Worm (Caenorhabditis elegans) whole organism, L3 larva: ENCODE measurements around the gene agt-1.

Experiments used
- ama-1 ChIP-seq: fragments of 150-350 bp; optimal IDR thresholded peaks from 2 replicates; lab custom pipeline; 2018
- ceh-28 ChIP-seq: fragments of 150-350 bp; optimal IDR thresholded peaks from 2 replicates; lab custom pipeline; 2014; ENCODE audit warnings: missing biosample characterization, missing genetic modification reagents, missing genetic modification characterization
- ceh-82 ChIP-seq: fragments of 150-350 bp; optimal IDR thresholded peaks from 2 replicates; lab custom pipeline; 2014; ENCODE audit warnings: missing biosample characterization, missing genetic modification characterization
- ceh-9 ChIP-seq: sonication (generic microtip); optimal IDR thresholded peaks from 2 replicates; lab custom pipeline; 2018; ENCODE audit warnings: missing biosample characterization, missing genetic modification characterization
- daf-12 ChIP-seq: fragments of 150-350 bp; optimal IDR thresholded peaks from 2 replicates; lab custom pipeline; 2014; ENCODE audit warnings: missing biosample characterization, missing genetic modification reagents, missing genetic modification characterization
- elt-1 ChIP-seq: fragments of 150-350 bp; optimal IDR thresholded peaks from 2 replicates; lab custom pipeline; 2014; ENCODE audit warnings: missing biosample characterization, missing genetic modification characterization
- elt-2 ChIP-seq: sonication (generic microtip); optimal IDR thresholded peaks from 2 replicates; lab custom pipeline; 2016; ENCODE audit warnings: missing genetic modification reagents, mild to moderate bottlenecking, missing genetic modification characterization, missing compliant biosample characterization
- elt-3 ChIP-seq, 3 experiments: fragments of 150-350 bp in 1 of 3; sonication (generic microtip) in 2 of 3; optimal IDR thresholded peaks; 2 replicates in 2 of 3; 4 replicates in 1 of 3; lab custom pipeline; 2014 to 2017; ENCODE audit warnings: missing biosample characterization in 3 of 3, missing genetic modification characterization in 3 of 3
- fkh-10 ChIP-seq: sonication (generic microtip); optimal IDR thresholded peaks from 2 replicates; lab custom pipeline; 2017; ENCODE audit warnings: missing biosample characterization, missing genetic modification reagents, missing genetic modification characterization
- fkh-2 ChIP-seq: fragments of 150-350 bp; optimal IDR thresholded peaks from 2 replicates; lab custom pipeline; 2014; ENCODE audit warnings: missing biosample characterization, missing genetic modification reagents, missing genetic modification characterization
- fos-1 ChIP-seq: fragments of 150-350 bp; optimal IDR thresholded peaks from 2 replicates; lab custom pipeline; 2014; ENCODE audit warnings: missing biosample characterization, missing genetic modification characterization
- hmg-11 ChIP-seq: sonication (generic microtip); optimal IDR thresholded peaks from 2 replicates; lab custom pipeline; 2016; ENCODE audit warnings: missing genetic modification characterization, missing compliant biosample characterization
- jun-1 ChIP-seq: fragments of 150-350 bp; optimal IDR thresholded peaks from 2 replicates; lab custom pipeline; 2014; ENCODE audit warnings: missing biosample characterization, missing genetic modification reagents, missing genetic modification characterization
- lsy-12 ChIP-seq: sonication (generic microtip); optimal IDR thresholded peaks from 2 replicates; lab custom pipeline; 2016; ENCODE audit warnings: mild to moderate bottlenecking, missing genetic modification characterization, missing compliant biosample characterization
- mml-1 ChIP-seq: fragments of 150-350 bp; sonication (generic microtip); optimal IDR thresholded peaks from 3 replicates; lab custom pipeline; 2014; ENCODE audit warnings: missing biosample characterization, missing genetic modification characterization
- nhr-11 ChIP-seq: fragments of 150-350 bp; optimal IDR thresholded peaks from 2 replicates; lab custom pipeline; 2014; ENCODE audit warnings: missing biosample characterization, missing genetic modification characterization
- nhr-23 ChIP-seq: fragments of 150-350 bp; optimal IDR thresholded peaks from 2 replicates; lab custom pipeline; 2014; ENCODE audit warnings: missing biosample characterization, missing genetic modification reagents, missing genetic modification characterization
- nhr-237 ChIP-seq: fragments of 150-350 bp; optimal IDR thresholded peaks from 2 replicates; lab custom pipeline; 2014; ENCODE audit warnings: missing biosample characterization, missing genetic modification characterization
- nhr-25 ChIP-seq: sonication (generic microtip); optimal IDR thresholded peaks from 2 replicates; lab custom pipeline; 2017; ENCODE audit warnings: missing biosample characterization, missing genetic modification characterization
- nhr-28 ChIP-seq: fragments of 150-350 bp; optimal IDR thresholded peaks from 2 replicates; lab custom pipeline; 2014; ENCODE audit warnings: missing biosample characterization, missing genetic modification characterization
- nhr-43 ChIP-seq: sonication (generic microtip); optimal IDR thresholded peaks from 2 replicates; lab custom pipeline; 2016; ENCODE audit warnings: mild to moderate bottlenecking, missing genetic modification characterization, missing compliant biosample characterization; ENCODE audit not compliant: poor library complexity, severe bottlenecking
- nhr-77 ChIP-seq: fragments of 150-350 bp; optimal IDR thresholded peaks from 2 replicates; lab custom pipeline; 2014; ENCODE audit warnings: missing biosample characterization, missing genetic modification characterization
- pqm-1 ChIP-seq: fragments of 150-350 bp; optimal IDR thresholded peaks from 2 replicates; lab custom pipeline; 2017; ENCODE audit warnings: missing biosample characterization, missing genetic modification characterization, inconsistent platforms
- skn-1 ChIP-seq: fragments of 150-350 bp; optimal IDR thresholded peaks from 2 replicates; lab custom pipeline; 2014; ENCODE audit warnings: missing biosample characterization, missing genetic modification characterization
- snpc-4 ChIP-seq: fragments of 150-350 bp; optimal IDR thresholded peaks from 2 replicates; lab custom pipeline; 2014; ENCODE audit warnings: missing biosample characterization, missing genetic modification characterization
- tbx-2 ChIP-seq: sonication (generic microtip); optimal IDR thresholded peaks from 2 replicates; lab custom pipeline; 2016; ENCODE audit warnings: mild to moderate bottlenecking, missing genetic modification characterization, missing compliant biosample characterization
- unc-39 ChIP-seq: sonication (generic microtip); optimal IDR thresholded peaks from 4 replicates; lab custom pipeline; 2017; ENCODE audit warnings: missing biosample characterization, missing genetic modification characterization
- unc-62 ChIP-seq: fragments of 150-350 bp; sonication (generic microtip); optimal IDR thresholded peaks from 4 replicates; lab custom pipeline; 2014; ENCODE audit warnings: missing biosample characterization, missing genetic modification reagents, missing genetic modification characterization
- zag-1 ChIP-seq: fragments of 150-350 bp; optimal IDR thresholded peaks from 2 replicates; lab custom pipeline; 2014; ENCODE audit warnings: missing biosample characterization, missing genetic modification characterization
- ztf-11 ChIP-seq: fragments of 150-350 bp; optimal IDR thresholded peaks from 2 replicates; lab custom pipeline; 2014; ENCODE audit warnings: missing biosample characterization, missing genetic modification characterization
- ztf-4 ChIP-seq: fragments of 150-350 bp; optimal IDR thresholded peaks from 2 replicates; lab custom pipeline; 2014; ENCODE audit warnings: missing biosample characterization, missing genetic modification characterization

The agt-1 gene

ce11 chrIV:13364869-13365268 lies 4.3 kb downstream of the agt-1 start, which contains the start of gene srsx-25:
srsx-25 (plus strand) TSS chrIV:13365169.
- no peak for TF ChIP-seq snpc-4 (tag; lab: Kevin White, UChicago)
- TF ChIP-seq elt-3 (tag; optimal IDR thresholded peaks at IDR 0.05; lab: Kevin White, UChicago): no peak
- TF ChIP-seq pqm-1 (tag; lab: Kevin White, UChicago): no peak
- TF ChIP-seq ceh-82: no peak
- no peak for TF ChIP-seq zag-1 (tag; lab: Kevin White, UChicago)
- TF ChIP-seq, all 47 proteins: peak for 0

- TF ChIP-seq elt-2 (no peak), ztf-4 (no peak), fos-1 (no peak), unc-62 (GFP tag; lab: Kevin White, UChicago) (no peak), ama-1 (no peak), unc-39 (no peak), pqm-1 (tag; lab: Kevin White, UChicago) (no peak), jun-1 (tag; lab: Kevin White, UChicago) (no peak), nhr-237 (tag; lab: Kevin White, UChicago) (no peak), elt-1 (tag; lab: Kevin White, UChicago) (no peak), nhr-25 (tag; lab: Kevin White, UChicago) (no peak), ceh-28 (tag; lab: Kevin White, UChicago) (no peak), fkh-10 (GFP tag; lab: Kevin White, UChicago) (no peak), daf-12 (no peak), hmg-11 (no peak), nhr-43 (tag; lab: Kevin White, UChicago) (no peak), nhr-28 (tag; lab: Kevin White, UChicago) (no peak), skn-1 (no peak), nhr-77 (tag; lab: Kevin White, UChicago) (no peak)
Measured at ce11 chrIV:13360144-13360543, 9.1 kb downstream of the agt-1 start, which contains the start of gene Y62E10A.3. Y62E10A.3 (minus strand) TSS chrIV:13360244.

- no peak for TF ChIP-seq mml-1 (tag; lab: Kevin White, UChicago)
- TF ChIP-seq ztf-11: no peak
- TF ChIP-seq lsy-12 (tag; lab: Kevin White, UChicago): no peak
- TF ChIP-seq fkh-2 (tag; lab: Kevin White, UChicago): no peak
- TF ChIP-seq snpc-4 (tag; lab: Kevin White, UChicago): no peak
- no peak for TF ChIP-seq pqm-1 (tag; lab: Kevin White, UChicago)
- no peak for TF ChIP-seq fos-1
- no peak for TF ChIP-seq skn-1
- TF ChIP-seq jun-1 (tag; lab: Kevin White, UChicago): no peak
- TF ChIP-seq nhr-23 (tag; lab: Kevin White, UChicago): no peak
- no peak for TF ChIP-seq hmg-11
- no peak for TF ChIP-seq ama-1
Measured at ce11 chrIV:13358488-13358887, 10.7 kb downstream of the agt-1 start, which contains the start of gene W02A2.8. W02A2.8 (minus strand) TSS chrIV:13358588.

- TF ChIP-seq ceh-9 (tag; lab: Kevin White, UChicago): no peak
Measured at ce11 chrIV:13356005-13356404, 13.2 kb downstream of the agt-1 start.

ce11 chrIV:13354044-13354443 lies 15.2 kb downstream of the agt-1 start:
- no peak for TF ChIP-seq nhr-23 (tag; lab: Kevin White, UChicago)
- no peak for TF ChIP-seq fkh-10 (GFP tag; lab: Kevin White, UChicago)
- no peak for TF ChIP-seq tbx-2 (tag; lab: Kevin White, UChicago)
- TF ChIP-seq, all 47 proteins: peak for 0

- TF ChIP-seq elt-1 (tag; lab: Kevin White, UChicago): peak; percentile 80
- TF ChIP-seq nhr-11 (tag; lab: Kevin White, UChicago): no peak
- TF ChIP-seq, all 47 proteins: peak for 1
Measured at ce11 chrIV:13353143-13353773, 16.0 kb downstream of the agt-1 start, which contains the start of the genes rec-8 and mex-5. rec-8 (minus strand) TSS chrIV:13353193. mex-5 (plus strand) TSS chrIV:13353723.
